Worm (Caenorhabditis elegans) whole organism, midembryonic: Measurements from ENCODE around the gene Y39A3CL.7.
A peak's percentile ranks its signal among the peaks of the same experiment; 100 is the strongest.

Experiments used
- T22C8.4 ChIP-seq: fragments of 200-800 bp; sonication (Bioruptor generic); IDR thresholded peaks from 2 replicates; pipeline ENCODE4 v1.3.6; 2022; ENCODE audit warnings: missing genetic modification characterization, missing compliant biosample characterization
- cog-1 ChIP-seq: sonication (generic microtip); optimal IDR thresholded peaks from 2 replicates; lab custom pipeline; 2016; ENCODE audit warnings: missing genetic modification characterization, missing compliant biosample characterization
- flt-1 ChIP-seq: fragments of 200-800 bp; sonication (Bioruptor generic); IDR thresholded peaks from 2 replicates; pipeline ENCODE4 v1.3.6; 2022; ENCODE audit warnings: missing genetic modification characterization, missing compliant biosample characterization
- klf-2 ChIP-seq: fragments of 200-800 bp; sonication (Bioruptor generic); conservative IDR thresholded peaks from 2 replicates; pipeline ENCODE4 v1.3.6; 2022; ENCODE audit warnings: missing genetic modification reagents, missing genetic modification characterization, missing compliant biosample characterization
- med-1 ChIP-seq: sonication (generic microtip); optimal IDR thresholded peaks from 2 replicates; lab custom pipeline; 2017; ENCODE audit warnings: missing genetic modification characterization, mild to moderate bottlenecking, missing compliant biosample characterization, antibody characterized with exemption, missing genetic modification reagents; ENCODE audit not compliant: insufficient read depth
- ref-1 ChIP-seq: fragments of 200-800 bp; sonication (Bioruptor generic); conservative IDR thresholded peaks from 2 replicates; pipeline ENCODE4 v1.3.6; 2022; ENCODE audit warnings: missing genetic modification reagents, missing genetic modification characterization, missing compliant biosample characterization
- tab-1 ChIP-seq: fragments of 200-800 bp; sonication (Bioruptor generic); IDR thresholded peaks from 2 replicates; pipeline ENCODE4 v1.3.6; 2022; ENCODE audit warnings: missing genetic modification characterization, missing compliant biosample characterization
- ztf-23 ChIP-seq: fragments of 200-800 bp; sonication (Bioruptor generic); IDR thresholded peaks from 2 replicates; pipeline ENCODE4 v1.3.6; 2022; ENCODE audit warnings: missing genetic modification reagents, missing genetic modification characterization, missing compliant biosample characterization
- ztf-29 ChIP-seq: fragments of 200-800 bp; sonication (Bioruptor generic); IDR thresholded peaks from 2 replicates; pipeline ENCODE4 v1.3.6; 2022; ENCODE audit warnings: missing genetic modification reagents, missing genetic modification characterization, missing compliant biosample characterization

The Y39A3CL.7 gene

DNA sequence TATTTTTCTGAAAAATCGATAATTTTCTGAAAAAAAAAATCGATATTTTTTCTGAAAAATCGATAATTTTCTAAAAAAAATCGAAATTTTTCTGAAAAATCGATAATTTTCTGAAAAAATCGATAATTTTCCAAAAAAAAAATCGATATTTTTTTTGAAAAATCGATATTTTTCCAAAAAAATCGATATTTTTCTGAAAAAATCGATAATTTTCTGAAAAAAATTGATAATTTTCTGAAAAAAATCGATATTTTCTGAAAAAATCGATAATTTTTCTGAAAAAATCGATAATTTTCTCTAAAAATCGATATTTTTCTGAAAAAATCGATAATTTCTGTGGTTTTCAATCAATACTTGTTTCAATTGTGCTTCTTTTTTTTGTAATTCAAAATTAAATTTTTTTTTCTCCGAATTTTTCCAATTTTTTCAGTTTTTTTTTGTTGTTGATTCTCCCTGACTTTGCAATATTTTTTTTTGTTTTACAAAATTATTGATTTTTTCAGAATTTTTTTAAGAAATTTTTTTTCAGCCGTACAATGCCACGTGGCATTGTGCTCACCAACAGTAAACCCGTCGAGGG is 9.4 kb downstream of the Y39A3CL.7 start, which contains the start of gene rexd-1:
Gene rexd-1, plus strand, starts transcription at position 530 of the 580 bp plus-strand sequence.
- TF ChIP-seq T22C8.4 (GFP tag; lab: Robert Waterston, UW): peak; percentile 84; the same call in 1 of the 2 replicates
- no peak for TF ChIP-seq cog-1 (tag; lab: Kevin White, UChicago)

DNA sequence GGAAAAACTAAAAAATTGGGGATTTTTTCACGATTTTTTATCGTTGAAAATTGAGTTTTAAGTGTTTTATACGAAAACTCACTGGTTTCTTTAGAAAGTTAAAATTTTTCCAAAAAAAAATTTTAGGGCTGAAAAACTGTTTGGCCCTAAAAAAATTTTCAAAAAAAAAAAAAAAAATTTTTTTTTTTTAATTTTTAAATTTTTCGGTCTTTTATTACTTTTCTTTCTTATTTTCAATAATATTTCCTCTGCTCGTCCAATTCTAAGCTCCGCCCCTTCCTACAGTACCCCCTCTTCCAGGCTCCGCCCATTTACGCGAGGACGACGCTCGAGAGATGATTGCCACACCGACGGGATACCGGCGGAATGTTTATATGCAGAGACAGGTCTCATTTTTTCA is 24.0 kb downstream of the Y39A3CL.7 start, which contains the start of gene pqn-82:
Gene pqn-82, plus strand, starts transcription at position 301 of the 400 bp plus-strand sequence.
- TF ChIP-seq med-1 (no peak), tab-1 (no peak), ref-1 (GFP tag; lab: Robert Waterston, UW) (no peak), T22C8.4 (GFP tag; lab: Robert Waterston, UW) (no peak), ztf-23 (GFP tag; lab: Robert Waterston, UW) (no peak), cog-1 (tag; lab: Kevin White, UChicago) (no peak), flt-1 (GFP tag; lab: Robert Waterston, UW) (no peak), klf-2 (no peak), ztf-29 (GFP tag; lab: Robert Waterston, UW) (no peak)

DNA sequence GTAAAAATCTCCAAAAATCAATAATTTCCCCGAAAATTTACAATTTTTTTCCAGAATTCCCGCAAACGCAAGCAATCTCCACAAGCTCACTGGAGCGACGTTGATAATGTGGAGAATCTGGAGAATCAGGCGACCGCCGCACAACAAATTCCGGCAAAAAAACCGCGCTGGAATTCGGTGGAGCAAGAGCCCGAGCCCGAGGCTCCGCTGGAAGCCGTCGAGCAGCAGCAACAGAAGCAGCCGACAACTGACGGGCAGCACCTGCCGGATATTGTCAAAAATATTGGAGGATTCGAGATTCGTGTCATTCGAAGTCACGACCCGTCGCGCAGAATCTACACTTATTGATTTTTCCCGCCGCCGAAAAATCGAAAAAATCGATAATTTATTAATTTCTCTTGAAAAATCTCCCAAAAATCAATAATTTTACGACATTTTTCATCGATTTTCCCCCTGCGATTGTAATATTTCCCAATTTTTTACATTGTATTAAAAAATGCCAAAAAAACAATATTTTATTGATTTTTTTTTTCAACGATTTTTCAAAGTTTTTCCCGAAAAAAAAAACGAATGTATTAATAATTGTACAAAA is 27.5 kb downstream of the Y39A3CL.7 start:
- TF ChIP-seq T22C8.4 (GFP tag; lab: Robert Waterston, UW) (peak; percentile 60), ref-1 (GFP tag; lab: Robert Waterston, UW) (no peak)

DNA sequence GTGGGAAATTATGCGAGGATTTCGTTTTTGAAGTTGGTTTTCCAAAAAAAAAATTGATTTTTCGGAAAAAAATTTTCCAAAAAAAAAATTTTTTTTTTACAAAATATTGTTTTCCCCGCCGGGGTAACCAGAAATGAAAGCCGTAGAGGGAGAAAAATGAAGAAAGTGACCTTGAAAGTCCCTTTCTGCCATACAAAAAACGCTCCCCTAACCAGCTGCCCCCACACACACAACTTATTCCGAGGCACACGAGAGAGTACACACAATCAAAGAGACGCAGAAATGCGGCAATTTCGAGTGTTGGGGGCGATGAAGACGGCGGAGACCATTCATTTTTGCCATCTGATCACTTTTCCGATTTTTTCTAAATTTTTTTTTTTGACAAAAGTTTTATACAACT is 29.2 kb downstream of the Y39A3CL.7 start:
- TF ChIP-seq ztf-23 (GFP tag; lab: Robert Waterston, UW) (no peak), ztf-29 (GFP tag; lab: Robert Waterston, UW) (no peak), tab-1 (no peak), ref-1 (GFP tag; lab: Robert Waterston, UW) (no peak), klf-2 (no peak), flt-1 (GFP tag; lab: Robert Waterston, UW) (no peak), cog-1 (tag; lab: Kevin White, UChicago) (no peak), med-1 (no peak), T22C8.4 (GFP tag; lab: Robert Waterston, UW) (no peak)

DNA sequence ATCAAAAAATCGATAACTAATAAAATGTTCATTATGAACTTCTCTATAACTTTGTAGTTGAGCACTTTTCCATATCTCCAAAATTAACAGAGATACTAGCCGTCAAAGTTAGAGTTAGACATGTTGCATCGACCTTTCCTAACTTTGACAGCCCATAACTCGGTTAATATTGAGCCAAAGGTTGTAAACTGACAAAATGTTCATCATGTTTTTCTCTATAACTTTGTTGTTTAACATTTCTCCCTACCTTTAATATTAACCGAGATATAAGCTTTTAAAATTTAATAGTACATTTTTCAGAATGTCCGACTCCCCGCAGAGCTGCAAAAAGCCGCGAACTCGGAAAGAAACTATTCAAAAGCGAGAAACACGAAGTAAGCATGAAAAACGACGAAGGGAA is 30.4 kb downstream of the Y39A3CL.7 start, which contains the start of gene hlh-33:
Gene hlh-33, plus strand, starts transcription at position 301 of the 400 bp plus-strand sequence.
- TF ChIP-seq klf-2 (no peak), T22C8.4 (GFP tag; lab: Robert Waterston, UW) (no peak)

DNA sequence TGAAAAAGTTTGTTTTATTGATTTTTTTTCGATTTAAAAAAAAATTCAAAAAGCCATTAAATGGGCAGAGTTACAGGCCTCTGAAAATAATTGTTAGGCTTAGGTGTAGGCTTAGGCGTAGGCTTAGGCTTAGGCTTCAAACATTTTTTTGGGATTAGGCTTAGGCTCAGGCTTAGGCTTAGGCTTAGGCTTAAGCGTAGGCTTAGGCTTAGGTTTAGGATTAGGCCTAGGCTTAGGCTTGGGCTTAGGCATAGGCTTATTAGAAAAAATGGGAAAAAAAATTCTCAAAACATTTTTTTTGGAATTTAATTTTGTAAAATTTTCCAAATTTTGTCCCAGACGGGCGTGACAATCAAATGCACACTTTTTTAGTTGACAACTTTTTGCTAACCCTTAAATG is 31.5 kb downstream of the Y39A3CL.7 start:
- TF ChIP-seq flt-1 (GFP tag; lab: Robert Waterston, UW) (no peak), ztf-29 (GFP tag; lab: Robert Waterston, UW) (no peak), ref-1 (GFP tag; lab: Robert Waterston, UW) (no peak), tab-1 (no peak), cog-1 (tag; lab: Kevin White, UChicago) (no peak), med-1 (no peak), ztf-23 (GFP tag; lab: Robert Waterston, UW) (no peak), T22C8.4 (GFP tag; lab: Robert Waterston, UW) (no peak), klf-2 (no peak)

DNA sequence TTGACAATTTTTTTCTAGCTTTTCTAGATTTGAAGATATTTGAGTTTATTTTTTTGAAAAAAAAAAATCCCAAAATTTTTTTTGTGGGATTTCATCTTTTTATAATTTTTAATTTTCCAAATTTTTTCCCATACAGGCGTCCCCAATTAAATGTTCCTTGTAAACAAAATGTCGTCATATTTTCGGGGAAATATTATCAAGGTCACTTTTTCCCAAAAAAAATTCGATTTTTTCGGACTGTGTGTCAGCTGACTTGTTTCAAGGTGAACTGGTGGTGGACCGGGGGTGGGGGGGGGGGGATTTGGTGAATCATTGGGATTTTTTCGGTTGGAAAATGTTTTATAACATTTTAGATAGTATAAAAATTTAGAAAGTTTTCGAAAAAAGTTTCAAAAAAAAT is 32.0 kb downstream of the Y39A3CL.7 start:
- TF ChIP-seq ref-1 (GFP tag; lab: Robert Waterston, UW) (no peak), tab-1 (no peak), T22C8.4 (GFP tag; lab: Robert Waterston, UW) (no peak), ztf-29 (GFP tag; lab: Robert Waterston, UW) (no peak), ztf-23 (GFP tag; lab: Robert Waterston, UW) (no peak), flt-1 (GFP tag; lab: Robert Waterston, UW) (no peak), klf-2 (no peak), cog-1 (tag; lab: Kevin White, UChicago) (no peak)

DNA sequence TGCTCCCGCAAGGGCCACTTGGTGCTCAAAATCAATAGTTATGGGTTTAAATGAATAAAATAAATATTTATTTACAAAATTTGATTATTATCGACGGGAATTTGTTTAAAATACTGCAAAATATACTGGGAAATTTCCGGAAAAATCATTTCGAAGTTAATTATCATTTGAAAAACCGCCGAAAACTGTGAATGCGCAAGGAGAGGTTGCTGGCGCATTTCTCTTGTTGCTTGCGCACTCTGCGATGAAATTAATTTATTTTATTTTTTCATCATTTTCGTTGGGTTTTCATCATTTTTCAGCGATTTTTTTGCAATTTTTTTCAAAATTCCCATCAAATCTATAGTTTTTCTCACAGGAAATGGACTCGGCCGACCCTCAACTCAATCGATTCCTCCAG is 34.8 kb downstream of the Y39A3CL.7 start, which contains the start of gene ddp-1:
Gene ddp-1, plus strand, starts transcription at position 357 of the 400 bp plus-strand sequence.
- TF ChIP-seq cog-1 (tag; lab: Kevin White, UChicago) (peak; percentile 79), T22C8.4 (GFP tag; lab: Robert Waterston, UW) (peak; percentile 62), tab-1 (peak; percentile 72; the same call in 1 of the 2 replicates), ztf-29 (GFP tag; lab: Robert Waterston, UW) (peak; percentile 30; the same call in 1 of the 2 replicates), med-1 (peak; percentile 59), flt-1 (GFP tag; lab: Robert Waterston, UW) (peak; percentile 89), klf-2 (peak; percentile 75; the same call in 1 of the 2 replicates), ztf-23 (GFP tag; lab: Robert Waterston, UW) (peak; percentile 88), ref-1 (GFP tag; lab: Robert Waterston, UW) (0 out of 2 replicates have a peak, but pooled peaks have one; percentile 49)

DNA sequence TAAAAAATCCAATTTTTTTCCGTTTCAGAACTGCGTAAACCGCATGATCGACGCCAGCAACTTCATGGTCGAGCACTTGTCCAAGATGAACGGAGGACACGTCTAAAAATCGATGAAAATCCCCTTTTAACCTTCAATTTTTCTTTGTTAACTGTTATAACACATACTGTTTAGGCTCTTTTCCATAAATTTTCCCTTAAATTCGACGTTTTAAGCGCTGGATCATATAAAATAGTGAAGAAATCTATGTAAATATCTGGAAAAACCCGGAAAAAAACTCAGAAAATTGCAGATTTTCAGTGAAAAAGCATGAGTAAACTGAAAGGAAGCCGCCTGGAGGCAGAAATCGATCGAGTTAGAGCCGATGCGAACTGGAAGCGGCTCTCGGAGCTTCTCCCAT is 35.4 kb downstream of the Y39A3CL.7 start, which contains the start of gene ttc-7:
Gene ttc-7, plus strand, starts transcription at position 301 of the 400 bp plus-strand sequence.
- no peak for TF ChIP-seq flt-1 (GFP tag; lab: Robert Waterston, UW)
- no peak for TF ChIP-seq T22C8.4 (GFP tag; lab: Robert Waterston, UW)
- no peak for TF ChIP-seq tab-1
- TF ChIP-seq med-1: no peak

DNA sequence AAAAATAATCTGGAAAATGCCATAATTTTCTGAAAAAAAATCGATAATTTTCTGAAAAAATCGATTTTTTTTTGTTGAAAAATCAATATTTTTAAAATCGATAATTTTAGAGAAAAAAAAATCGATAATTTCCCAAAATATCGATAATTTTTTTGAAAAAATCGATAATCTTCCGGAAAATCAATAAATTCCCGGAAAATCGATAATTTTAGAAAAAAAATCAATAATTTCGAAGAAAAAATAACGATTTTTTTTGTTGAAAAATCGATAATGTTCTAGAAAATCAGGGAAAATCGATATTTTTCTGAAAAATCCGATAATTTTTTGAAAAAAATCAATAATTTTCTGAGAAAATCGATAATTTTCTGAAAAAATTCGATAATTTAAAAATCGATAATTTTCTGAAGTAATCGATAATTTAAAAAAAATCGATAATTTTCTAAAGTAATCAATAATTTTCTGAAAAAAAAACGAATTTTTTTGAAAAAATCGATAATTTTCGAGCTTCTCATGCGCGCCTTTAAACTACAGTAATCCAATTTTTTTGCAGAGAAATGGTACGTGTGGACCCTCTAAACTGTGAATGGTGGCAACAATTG is 51.6 kb downstream of the Y39A3CL.7 start:
- TF ChIP-seq T22C8.4 (GFP tag; lab: Robert Waterston, UW) (peak; percentile 81), tab-1 (no peak)
